Worm (Caenorhabditis elegans) whole organism, mixed stage, embryonic: ENCODE measurements around the gene skr-15.

Experiments used
- ceh-83 ChIP-seq: fragments of 200-800 bp; sonication (Bioruptor generic); optimal IDR thresholded peaks from 2 replicates; lab custom pipeline; 2018; ENCODE audit warnings: mild to moderate bottlenecking, missing genetic modification characterization, missing compliant biosample characterization
- drap-1 ChIP-seq: fragments of 200-800 bp; sonication (Bioruptor generic); optimal IDR thresholded peaks from 3 replicates; lab custom pipeline; 2018; ENCODE audit warnings: mild to moderate bottlenecking, missing genetic modification characterization, missing compliant biosample characterization
- elt-1 ChIP-seq: sonication (generic microtip); optimal IDR thresholded peaks from 2 replicates; lab custom pipeline; 2017; ENCODE audit warnings: missing genetic modification characterization, mild to moderate bottlenecking, missing compliant biosample characterization, antibody characterized with exemption, moderate library complexity, borderline replicate concordance; ENCODE audit not compliant: insufficient read depth
- elt-3 ChIP-seq: fragments of 150-350 bp; optimal IDR thresholded peaks from 2 replicates; lab custom pipeline; 2014; ENCODE audit warnings: missing biosample characterization, missing genetic modification characterization
- lsy-2 ChIP-seq: fragments of 150-350 bp; optimal IDR thresholded peaks from 2 replicates; lab custom pipeline; 2014; ENCODE audit warnings: missing biosample characterization, missing genetic modification characterization
- nhr-12 ChIP-seq: fragments of 150-350 bp; optimal IDR thresholded peaks from 2 replicates; lab custom pipeline; 2014; ENCODE audit warnings: missing biosample characterization, missing genetic modification characterization
- nhr-237 ChIP-seq: fragments of 150-350 bp; optimal IDR thresholded peaks from 2 replicates; lab custom pipeline; 2014; ENCODE audit warnings: missing biosample characterization, missing genetic modification characterization
- nhr-28 ChIP-seq: fragments of 150-350 bp; optimal IDR thresholded peaks from 2 replicates; lab custom pipeline; 2014; ENCODE audit warnings: missing biosample characterization, missing genetic modification characterization
- pha-4 ChIP-seq: fragments of 150-350 bp; optimal IDR thresholded peaks from 2 replicates; lab custom pipeline; 2018; ENCODE audit warnings: missing biosample characterization, missing genetic modification reagents, missing genetic modification characterization
- unc-39 ChIP-seq: fragments of 150-350 bp; optimal IDR thresholded peaks from 2 replicates; lab custom pipeline; 2014; ENCODE audit warnings: missing biosample characterization, missing genetic modification characterization
- unc-62 ChIP-seq: fragments of 150-350 bp; optimal IDR thresholded peaks from 2 replicates; lab custom pipeline; 2014; ENCODE audit warnings: missing biosample characterization, missing genetic modification reagents, missing genetic modification characterization
- zip-8 ChIP-seq: fragments of 150-350 bp; optimal IDR thresholded peaks from 2 replicates; lab custom pipeline; 2014; ENCODE audit warnings: missing biosample characterization, missing genetic modification characterization
- ztf-11 ChIP-seq: fragments of 150-350 bp; optimal IDR thresholded peaks from 2 replicates; lab custom pipeline; 2014; ENCODE audit warnings: missing biosample characterization, missing genetic modification characterization

DNA sequence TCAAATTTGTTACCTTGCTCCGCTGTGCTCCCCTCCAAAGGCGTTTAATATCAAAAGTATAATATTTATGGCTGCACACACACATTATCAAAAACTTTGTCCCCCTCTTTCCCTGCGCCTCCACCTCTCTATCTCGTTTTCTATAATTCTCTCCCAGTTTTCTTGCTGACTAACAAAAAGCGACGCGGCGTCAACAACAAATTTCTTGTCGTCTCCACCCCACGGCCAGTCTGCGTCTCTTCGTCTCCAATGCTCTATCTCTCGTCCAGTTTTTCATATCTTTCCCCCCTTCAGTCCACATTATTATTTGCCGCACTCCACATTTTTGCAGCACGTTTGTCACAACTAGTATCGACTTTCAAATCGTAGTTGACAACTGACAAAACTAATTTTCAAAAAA lies 13.4 kb upstream of the skr-15 start:
- TF ChIP-seq zip-8: no peak
- no peak for TF ChIP-seq nhr-28 (tag; lab: Kevin White, UChicago)
- no peak for TF ChIP-seq ceh-83
- peak; percentile 17 for TF ChIP-seq pha-4 (tag; lab: Kevin White, UChicago)
- TF ChIP-seq elt-1: no peak
- TF ChIP-seq unc-39 (tag; lab: Kevin White, UChicago): no peak
- TF ChIP-seq nhr-237 (tag; lab: Kevin White, UChicago): no peak
- no peak for TF ChIP-seq lsy-2 (tag; lab: Kevin White, UChicago)
- TF ChIP-seq nhr-12 (tag; lab: Kevin White, UChicago): no peak
- TF ChIP-seq ztf-11 (tag; lab: Kevin White, UChicago): no peak
- peak; percentile 38 for TF ChIP-seq unc-62 (GFP tag; lab: Kevin White, UChicago)
- no peak for TF ChIP-seq elt-3 (tag; lab: Kevin White, UChicago)
- TF ChIP-seq drap-1 (GFP tag; lab: Kevin White, UChicago): no peak
